Fruit fly (Drosophila melanogaster): ENCODE data around the gene CG34447.

- TF ChIP-seq bigmax (GFP tag; optimal IDR thresholded peaks at IDR 0.05) (no peak), Abd-B (GFP tag; optimal IDR thresholded peaks at IDR 0.05) (no peak), CG18619 (GFP tag; optimal IDR thresholded peaks at IDR 0.05) (no peak), CG3281 (GFP tag; optimal IDR thresholded peaks at IDR 0.05) (no peak), pum (GFP tag; optimal IDR thresholded peaks at IDR 0.05) (no peak), Ssrp (tag; optimal IDR thresholded peaks at IDR 0.05) (no peak), crc (GFP tag; optimal IDR thresholded peaks at IDR 0.05) (no peak), wor (GFP tag; IDR thresholded peaks at IDR 0.05) (no peak)
Measured at dm6 chr2L:2382971-2383370, 36.8 kb downstream of the CG34447 start, which contains the start of gene PIG-Wa.

All from whole organism, embryonic.